Fruit fly (Drosophila melanogaster): Measurements from ENCODE around the gene CG11076.

CG11076 gene

dm6 chr4:1062957-1063812 is 31.6 kb upstream of the CG11076 start (continued):
- TF ChIP-seq Atf6 (GFP tag; IDR thresholded peaks at IDR 0.05) (no peak), CG8765 (GFP tag; IDR thresholded peaks at IDR 0.05) (no peak), row (GFP tag; IDR thresholded peaks at IDR 0.05) (0 out of 3 replicates have a peak, but pooled peaks have one; percentile 27), CG17385 (GFP tag; optimal IDR thresholded peaks at IDR 0.05) (peak; percentile 7), sens (GFP tag) (peak; percentile 85), CG30020 (tag; optimal IDR thresholded peaks at IDR 0.05) (peak; percentile 79), Sry-δ (GFP tag; optimal IDR thresholded peaks at IDR 0.05) (no peak), Sox102F (GFP tag; optimal IDR thresholded peaks at IDR 0.05) (peak; percentile 18), CG1529 (GFP tag; optimal IDR thresholded peaks at IDR 0.05) (no peak), CG17361 (GFP tag; IDR thresholded peaks at IDR 0.05) (0 out of 3 replicates have a peak, but pooled peaks have one; percentile 25), kni (GFP tag; optimal IDR thresholded peaks at IDR 0.05) (peak; percentile 15), tup (GFP tag; optimal IDR thresholded peaks at IDR 0.05) (no peak), Neu2 (GFP tag; optimal IDR thresholded peaks at IDR 0.05; ENCODE audit: borderline replicate concordance) (peak; percentile 27), sim (GFP tag; IDR thresholded peaks at IDR 0.05) (no peak), CG10274 (GFP tag; optimal IDR thresholded peaks at IDR 0.05) (no peak), CG10321 (GFP tag; IDR thresholded peaks at IDR 0.05) (no peak), CG18262 (tag; optimal IDR thresholded peaks at IDR 0.05) (peak; percentile 28), dmrt99B (tag; optimal IDR thresholded peaks at IDR 0.05) (peak; percentile 9), Scr (GFP tag; IDR thresholded peaks at IDR 0.05; ENCODE audit: partially characterized antibody) (no peak), CG7839 (tag; optimal IDR thresholded peaks at IDR 0.05) (no peak), CG2712 (tag; optimal IDR thresholded peaks at IDR 0.05) (no peak), CG2129 (GFP tag; IDR thresholded peaks at IDR 0.05; ENCODE audit: partially characterized antibody) (no peak), H15 (GFP tag; IDR thresholded peaks at IDR 0.05) (no peak)

- TF ChIP-seq twi (tag; optimal IDR thresholded peaks at IDR 0.05) (no peak), CG9609 (GFP tag; optimal IDR thresholded peaks at IDR 0.05) (no peak), Chrac-16 (GFP tag; optimal IDR thresholded peaks at IDR 0.05) (no peak), br (optimal IDR thresholded peaks at IDR 0.05) (no peak), Lhr (GFP tag; optimal IDR thresholded peaks at IDR 0.05) (peak; percentile 30), zfh2 (GFP tag; optimal IDR thresholded peaks at IDR 0.05) (no peak), CG3847 (GFP tag; IDR thresholded peaks at IDR 0.05) (no peak), CG7987 (GFP tag; optimal IDR thresholded peaks at IDR 0.05) (no peak), disco-r (GFP tag; optimal IDR thresholded peaks at IDR 0.05) (no peak), Neu2 (GFP tag; optimal IDR thresholded peaks at IDR 0.05; ENCODE audit: borderline replicate concordance) (no peak), phol (tag; optimal IDR thresholded peaks at IDR 0.05) (no peak), Hmx (GFP tag; optimal IDR thresholded peaks at IDR 0.05) (no peak), gce (GFP tag; IDR thresholded peaks at IDR 0.05) (no peak), Sox100B (GFP tag; optimal IDR thresholded peaks at IDR 0.05) (no peak), odd (GFP tag; optimal IDR thresholded peaks at IDR 0.05) (no peak), ham (GFP tag; IDR thresholded peaks at IDR 0.05) (no peak), CG10321 (GFP tag; IDR thresholded peaks at IDR 0.05) (no peak), ken (GFP tag; IDR thresholded peaks at IDR 0.05) (no peak), HmgZ (tag; optimal IDR thresholded peaks at IDR 0.05) (no peak), maf-S (GFP tag; optimal IDR thresholded peaks at IDR 0.05) (no peak), ems (GFP tag; optimal IDR thresholded peaks at IDR 0.05) (no peak), tll (GFP tag; optimal IDR thresholded peaks at IDR 0.05) (no peak), CG6175 (GFP tag; IDR thresholded peaks at IDR 0.05) (no peak), CG1647 (GFP tag; optimal IDR thresholded peaks at IDR 0.05) (no peak), CG11723 (GFP tag; optimal IDR thresholded peaks at IDR 0.05) (peak; percentile 75), trh (GFP tag; optimal IDR thresholded peaks at IDR 0.05) (no peak), CG18011 (GFP tag; optimal IDR thresholded peaks at IDR 0.05) (no peak), B-H2 (GFP tag; optimal IDR thresholded peaks at IDR 0.05) (no peak), nmo (GFP tag; optimal IDR thresholded peaks at IDR 0.05) (peak; percentile 21)
These were observed 29.5 kb upstream of the CG11076 start for dm6 chr4:1061095-1061432.

Data from whole organism, embryonic.